Worm (Caenorhabditis elegans): Measurements from ENCODE around the gene ZK1067.3.
A peak's percentile ranks its signal among the peaks of the same experiment; 100 is the strongest.

ZK1067.3 gene

DNA sequence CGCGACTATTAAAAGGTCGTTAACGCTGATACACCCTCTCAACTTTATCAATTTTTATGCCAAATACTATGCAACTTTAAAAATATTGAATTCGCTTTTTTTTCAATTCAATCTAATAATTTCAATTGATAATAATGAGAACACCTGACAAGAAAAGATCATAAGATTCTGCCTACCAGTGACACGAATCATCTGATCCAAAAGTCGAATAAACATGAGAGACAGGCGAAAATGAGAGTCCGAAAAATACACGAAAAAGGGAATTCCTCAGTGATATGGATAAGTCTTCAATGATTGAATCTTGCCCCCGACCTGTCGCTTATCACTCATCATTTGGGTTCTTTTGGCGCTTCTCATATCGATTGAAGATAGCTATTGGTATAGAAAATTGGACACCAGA, 18.5 kb downstream of the ZK1067.3 start:
- no peak for TF ChIP-seq zag-1 (tag; optimal IDR thresholded peaks at IDR 0.05)
- no peak for TF ChIP-seq nhr-76 (tag; optimal IDR thresholded peaks at IDR 0.05)
- TF ChIP-seq fkh-4 (tag; optimal IDR thresholded peaks at IDR 0.05; ENCODE audit: borderline replicate concordance) = no peak
- no peak for TF ChIP-seq efl-1 (optimal IDR thresholded peaks at IDR 0.05)
- peak in 1 of 2 experiments; percentile 64 for TF ChIP-seq efl-1 (GFP tag; optimal IDR thresholded peaks at IDR 0.05 in 1 of 2)
- TF ChIP-seq grh-1 (GFP tag; IDR thresholded peaks at IDR 0.05) = no peak
- TF ChIP-seq blmp-1 (tag; optimal IDR thresholded peaks at IDR 0.05) = peak; percentile 87
- TF ChIP-seq elt-3 (tag; optimal IDR thresholded peaks at IDR 0.05) = peak in 1 of 6 experiments; percentile 26
- peak in 1 of 2 experiments; percentile 11 for TF ChIP-seq lin-35 (GFP tag; optimal IDR thresholded peaks at IDR 0.05)
- TF ChIP-seq nhr-20 (tag; optimal IDR thresholded peaks at IDR 0.05) = peak; percentile 13
- TF ChIP-seq F16B12.6 (tag; optimal IDR thresholded peaks at IDR 0.05) = no peak
- TF ChIP-seq rnt-1 (tag; optimal IDR thresholded peaks at IDR 0.05) = no peak
- TF ChIP-seq nhr-85 (tag) = peak; percentile 46

DNA sequence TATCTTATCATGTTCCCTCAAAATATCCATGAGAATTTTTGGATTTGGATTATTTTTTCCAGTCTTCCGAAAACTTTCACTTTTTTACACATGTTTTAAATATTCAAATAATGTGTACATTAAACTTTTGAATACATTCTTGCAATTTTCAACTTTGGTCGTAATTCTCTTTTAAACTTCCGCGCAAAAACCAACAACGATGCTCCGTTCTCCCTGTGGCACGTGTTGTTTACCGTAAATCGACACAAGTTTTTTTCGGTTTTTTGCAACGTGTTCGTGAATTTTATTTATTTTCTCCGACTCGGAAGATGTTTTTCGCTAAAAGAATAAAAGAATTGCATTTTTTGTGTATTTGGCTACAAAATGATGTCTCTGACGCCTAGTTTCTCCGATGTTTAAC, 19.7 kb downstream of the ZK1067.3 start:
- TF ChIP-seq skn-1 (tag; optimal IDR thresholded peaks at IDR 0.05) (peak; percentile 46), isw-1 (GFP tag; IDR thresholded peaks at IDR 0.05) (peak; percentile 49; the same call in 1 of the 2 replicates), snu-23 (GFP tag; optimal IDR thresholded peaks at IDR 0.05) (peak; percentile 69), egl-13 (tag; optimal IDR thresholded peaks at IDR 0.05) (no peak), irx-1 (tag; optimal IDR thresholded peaks at IDR 0.05) (peak; percentile 2), ztf-4 (tag; optimal IDR thresholded peaks at IDR 0.05) (no peak), ceh-88 (GFP tag; IDR thresholded peaks at IDR 0.05) (peak; percentile 48), ceh-82 (tag; optimal IDR thresholded peaks at IDR 0.05) (peak; percentile 4 to 40 (median 36)), mdl-1 (tag; optimal IDR thresholded peaks at IDR 0.05) (peak in 1 of 2 experiments; percentile 47), lin-14 (GFP tag; optimal IDR thresholded peaks at IDR 0.05) (peak; percentile 59), C16A3.4 (tag; optimal IDR thresholded peaks at IDR 0.05) (no peak), Y116A8C.19 (tag; optimal IDR thresholded peaks at IDR 0.05; ENCODE audit: borderline replicate concordance) (no peak), efl-1 (optimal IDR thresholded peaks at IDR 0.05) (peak; percentile 75 to 95), efl-1 (GFP tag; optimal IDR thresholded peaks at IDR 0.05 in 1 of 2) (peak; percentile 94 to 99), unc-86 (tag; optimal IDR thresholded peaks at IDR 0.05) (peak; percentile 34), unc-130 (tag; optimal IDR thresholded peaks at IDR 0.05) (peak; percentile 49), jun-1 (tag; optimal IDR thresholded peaks at IDR 0.05) (peak; percentile 6), alr-1 (tag; optimal IDR thresholded peaks at IDR 0.05; ENCODE audit: borderline replicate concordance) (no peak), xbp-1 (tag; optimal IDR thresholded peaks at IDR 0.05) (peak; percentile 68), nhr-47 (tag; optimal IDR thresholded peaks at IDR 0.05) (peak; percentile 65), lin-35 (GFP tag; optimal IDR thresholded peaks at IDR 0.05) (peak; percentile 92 to 95), nhr-71 (tag; optimal IDR thresholded peaks at IDR 0.05) (peak; percentile 67), mep-1 (tag; optimal IDR thresholded peaks at IDR 0.05) (peak; percentile 68), nhr-77 (tag; optimal IDR thresholded peaks at IDR 0.05) (peak; percentile 15), dpl-1 (GFP tag; optimal IDR thresholded peaks at IDR 0.05) (peak; percentile 88 to 95 (median 93)), tbx-2 (tag; optimal IDR thresholded peaks at IDR 0.05) (peak; percentile 60), nhr-19 (GFP tag; conservative IDR thresholded peaks at IDR 0.05) (peak; percentile 41; the same call in 1 of the 2 replicates), ceh-90 (tag; optimal IDR thresholded peaks at IDR 0.05) (no peak), rnt-1 (tag; optimal IDR thresholded peaks at IDR 0.05) (peak; percentile 54), blmp-1 (tag; optimal IDR thresholded peaks at IDR 0.05) (peak; percentile 49), F16B12.6 (tag; optimal IDR thresholded peaks at IDR 0.05) (peak; percentile 16), lin-15B (tag; optimal IDR thresholded peaks at IDR 0.05) (peak; percentile 41), nhr-85 (tag) (peak; percentile 75), grh-1 (GFP tag; IDR thresholded peaks at IDR 0.05) (0 out of 2 replicates have a peak, but pooled peaks have one; percentile 6), fkh-10 (GFP tag; optimal IDR thresholded peaks at IDR 0.05) (no peak), dsc-1 (tag; optimal IDR thresholded peaks at IDR 0.05) (peak; percentile 10), swsn-7 (tag; optimal IDR thresholded peaks at IDR 0.05) (peak; percentile 54), mab-9 (GFP tag; IDR thresholded peaks at IDR 0.05) (no peak), nhr-20 (tag; optimal IDR thresholded peaks at IDR 0.05) (peak; percentile 51), zip-4 (GFP tag; optimal IDR thresholded peaks at IDR 0.05) (no peak), lsy-2 (tag; optimal IDR thresholded peaks at IDR 0.05) (peak; percentile 72 to 79), nhr-237 (tag; optimal IDR thresholded peaks at IDR 0.05) (peak; percentile 14)

Measured in whole organism, L1 larva.